Fruit fly (Drosophila melanogaster) S2 (cell line): ENCODE data around the gene pb.

Source experiments
- CG8478 ChIP-seq: fragments of >200 bp; optimal IDR thresholded peaks from 2 replicates; lab custom pipeline; 2018
- CTCF ChIP-seq, 2 experiments: fragments of >200 bp; optimal IDR thresholded peaks; 2 replicates each; lab custom pipeline; 2018

DNA sequence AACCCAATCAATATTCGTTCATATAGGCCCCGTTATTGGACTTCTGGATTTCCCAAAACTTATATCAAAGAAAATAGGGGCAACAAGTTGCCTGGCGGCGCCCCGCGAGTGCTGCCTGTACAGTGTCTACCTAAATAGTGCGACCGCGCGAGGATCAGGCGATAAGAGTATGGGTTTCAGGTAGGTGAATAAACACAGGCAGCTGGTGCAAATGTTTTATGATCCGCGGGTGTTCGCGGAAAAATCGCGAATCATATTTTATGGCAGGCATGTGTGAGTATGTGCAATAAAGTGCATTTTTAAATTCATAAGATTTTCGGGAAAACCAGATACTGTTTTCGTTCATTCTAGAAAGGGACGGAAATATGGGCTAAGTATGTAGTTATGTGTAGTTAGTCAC, 13.6 kb upstream of the pb start:
- TF ChIP-seq CTCF (optimal IDR thresholded peaks at IDR 0.05; lab: Kevin White, UChicago), result no peak
- no peak for TF ChIP-seq CG8478 (lab: Kevin White, UChicago)
